Worm (Caenorhabditis elegans): ENCODE results near the gene jip-1.
A peak's percentile ranks its signal among the peaks of the same experiment; 100 is the strongest.

The jip-1 gene

DNA sequence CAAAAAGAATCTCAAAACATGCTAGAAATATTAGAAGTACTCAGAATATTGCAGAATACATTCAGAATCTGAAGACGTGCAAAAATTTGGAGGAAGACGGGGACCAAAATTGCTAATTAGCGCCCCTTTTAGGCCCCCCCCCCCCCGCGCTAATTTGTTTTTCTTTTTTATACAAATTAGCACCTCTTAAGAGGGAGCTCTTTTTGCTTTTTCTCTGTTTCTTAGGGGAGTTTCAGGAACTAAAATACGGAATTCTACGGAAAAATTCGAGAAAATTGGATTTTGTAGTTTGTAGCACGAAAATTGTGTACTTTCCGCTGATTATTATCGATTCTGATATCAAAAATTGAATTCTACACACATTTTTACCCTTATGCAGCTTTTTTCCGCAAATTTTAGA lies 25.2 kb upstream of the jip-1 start, which contains the start of gene glb-31:
glb-31 (minus strand) TSS at position 101 of the 400 bp plus-strand sequence.
- no peak for TF ChIP-seq ceh-13 (GFP tag; optimal IDR thresholded peaks at IDR 0.05)
- TF ChIP-seq ama-1 (optimal IDR thresholded peaks at IDR 0.05) = no peak
- no peak for TF ChIP-seq hmg-4 (GFP tag; optimal IDR thresholded peaks at IDR 0.05)
- no peak for TF ChIP-seq ets-7 (tag; optimal IDR thresholded peaks at IDR 0.05)
- no peak for TF ChIP-seq flt-1 (GFP tag; IDR thresholded peaks at IDR 0.05)
- TF ChIP-seq ceh-36 (tag; optimal IDR thresholded peaks at IDR 0.05) = no peak
- TF ChIP-seq B0310.2 (tag; optimal IDR thresholded peaks at IDR 0.05) = no peak
- no peak for TF ChIP-seq pes-1 (GFP tag; IDR thresholded peaks at IDR 0.05)

DNA sequence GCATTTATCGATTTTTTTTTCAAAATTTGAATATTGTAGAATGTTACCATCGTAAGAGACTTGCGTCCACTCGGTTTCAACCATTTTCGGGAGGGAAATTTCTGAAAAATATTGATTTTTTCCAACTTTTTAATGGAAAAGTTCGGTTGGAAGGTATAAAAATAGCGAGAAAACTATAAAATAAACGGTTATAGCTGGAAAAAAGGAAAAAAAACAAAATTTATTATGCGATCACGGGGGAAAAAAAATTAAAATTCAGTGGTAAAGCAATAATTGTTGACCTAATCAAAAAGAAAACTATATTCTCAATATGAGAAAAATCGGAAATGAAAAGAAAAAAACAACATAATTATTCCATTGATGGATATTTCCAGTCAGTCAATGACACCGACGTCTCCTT lies 20.8 kb upstream of the jip-1 start, which contains the start of gene emc-2:
emc-2 (minus strand) TSS at position 101 of the 400 bp plus-strand sequence.
- TF ChIP-seq ama-1 (optimal IDR thresholded peaks at IDR 0.05) (no peak), flt-1 (GFP tag; IDR thresholded peaks at IDR 0.05) (no peak), pes-1 (GFP tag; IDR thresholded peaks at IDR 0.05) (no peak), tra-4 (tag; optimal IDR thresholded peaks at IDR 0.05) (no peak), tbx-37 (GFP tag; conservative IDR thresholded peaks at IDR 0.05) (no peak), scrt-1 (GFP tag; IDR thresholded peaks at IDR 0.05) (no peak), hnd-1 (tag; optimal IDR thresholded peaks at IDR 0.05) (no peak), hmbx-1 (tag; optimal IDR thresholded peaks at IDR 0.05) (no peak), ets-7 (tag; optimal IDR thresholded peaks at IDR 0.05) (no peak), F13C5.2 (tag; optimal IDR thresholded peaks at IDR 0.05) (no peak), B0310.2 (tag; optimal IDR thresholded peaks at IDR 0.05) (no peak), ceh-36 (tag; optimal IDR thresholded peaks at IDR 0.05) (no peak), sea-1 (GFP tag; conservative IDR thresholded peaks at IDR 0.05) (no peak), hmg-4 (GFP tag; optimal IDR thresholded peaks at IDR 0.05) (no peak), ceh-13 (GFP tag; optimal IDR thresholded peaks at IDR 0.05) (no peak), aly-1 (tag; optimal IDR thresholded peaks at IDR 0.05) (no peak), tbx-11 (GFP tag; IDR thresholded peaks at IDR 0.05) (no peak)

- TF ChIP-seq ama-1 (optimal IDR thresholded peaks at IDR 0.05) (no peak), ceh-13 (GFP tag; optimal IDR thresholded peaks at IDR 0.05) (no peak), tbx-37 (GFP tag; conservative IDR thresholded peaks at IDR 0.05) (no peak), hmbx-1 (tag; optimal IDR thresholded peaks at IDR 0.05) (no peak), ceh-36 (tag; optimal IDR thresholded peaks at IDR 0.05) (no peak), sea-1 (GFP tag; conservative IDR thresholded peaks at IDR 0.05) (no peak), ets-7 (tag; optimal IDR thresholded peaks at IDR 0.05) (no peak), pes-1 (GFP tag; IDR thresholded peaks at IDR 0.05) (no peak), tra-4 (tag; optimal IDR thresholded peaks at IDR 0.05) (no peak), tbx-11 (GFP tag; IDR thresholded peaks at IDR 0.05) (no peak), hnd-1 (tag; optimal IDR thresholded peaks at IDR 0.05) (no peak), B0310.2 (tag; optimal IDR thresholded peaks at IDR 0.05) (no peak), aly-1 (tag; optimal IDR thresholded peaks at IDR 0.05) (no peak), flt-1 (GFP tag; IDR thresholded peaks at IDR 0.05) (no peak), F13C5.2 (tag; optimal IDR thresholded peaks at IDR 0.05) (no peak), scrt-1 (GFP tag; IDR thresholded peaks at IDR 0.05) (no peak), hmg-4 (GFP tag; optimal IDR thresholded peaks at IDR 0.05) (no peak)
These were observed 20.2 kb upstream of the jip-1 start for ce11 chrII:1306550-1306949.

DNA sequence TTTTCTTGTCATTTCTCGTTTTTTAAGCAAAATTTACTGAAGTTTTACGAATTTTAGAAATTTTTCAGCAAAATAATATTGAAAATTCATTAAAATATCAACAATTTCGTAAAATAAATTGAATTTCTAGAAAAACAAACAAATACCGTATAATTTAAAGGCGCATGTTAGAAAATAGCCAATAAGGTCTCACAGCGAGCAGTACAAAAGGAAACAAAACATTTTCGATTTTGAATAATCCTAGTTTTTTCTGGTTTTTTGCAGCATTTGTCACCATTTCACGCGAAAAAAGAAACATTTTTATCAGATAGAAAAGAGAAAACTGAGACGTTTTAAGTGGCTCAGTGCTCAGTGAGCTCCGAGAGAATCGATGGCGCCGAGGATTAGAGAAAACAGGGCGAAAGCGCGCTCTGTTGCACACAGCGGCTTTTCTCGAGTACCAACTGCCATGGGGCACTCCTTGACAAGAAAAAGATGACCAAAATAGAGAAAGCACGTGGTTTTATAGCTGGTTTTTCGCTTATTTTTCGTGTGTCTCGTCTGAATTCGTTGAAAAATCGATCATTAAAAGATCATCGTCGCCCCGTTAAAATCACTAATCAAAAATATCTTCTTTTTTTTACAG lies 16.8 kb upstream of the jip-1 start, which contains the start of the genes alh-6 and fcho-1:
alh-6 (minus strand) TSS at position 242 of the 625 bp plus-strand sequence.
fcho-1 (plus strand) TSS at position 624 of the 625 bp plus-strand sequence.
- TF ChIP-seq tbx-11 (GFP tag; IDR thresholded peaks at IDR 0.05) (no peak), hmg-4 (GFP tag; optimal IDR thresholded peaks at IDR 0.05) (no peak), pes-1 (GFP tag; IDR thresholded peaks at IDR 0.05) (no peak), scrt-1 (GFP tag; IDR thresholded peaks at IDR 0.05) (no peak), B0310.2 (tag; optimal IDR thresholded peaks at IDR 0.05) (no peak), flt-1 (GFP tag; IDR thresholded peaks at IDR 0.05) (no peak), aly-1 (tag; optimal IDR thresholded peaks at IDR 0.05) (no peak), tbx-37 (GFP tag; conservative IDR thresholded peaks at IDR 0.05) (no peak), ets-7 (tag; optimal IDR thresholded peaks at IDR 0.05) (no peak), F13C5.2 (tag; optimal IDR thresholded peaks at IDR 0.05) (no peak), ceh-36 (tag; optimal IDR thresholded peaks at IDR 0.05) (no peak)

DNA sequence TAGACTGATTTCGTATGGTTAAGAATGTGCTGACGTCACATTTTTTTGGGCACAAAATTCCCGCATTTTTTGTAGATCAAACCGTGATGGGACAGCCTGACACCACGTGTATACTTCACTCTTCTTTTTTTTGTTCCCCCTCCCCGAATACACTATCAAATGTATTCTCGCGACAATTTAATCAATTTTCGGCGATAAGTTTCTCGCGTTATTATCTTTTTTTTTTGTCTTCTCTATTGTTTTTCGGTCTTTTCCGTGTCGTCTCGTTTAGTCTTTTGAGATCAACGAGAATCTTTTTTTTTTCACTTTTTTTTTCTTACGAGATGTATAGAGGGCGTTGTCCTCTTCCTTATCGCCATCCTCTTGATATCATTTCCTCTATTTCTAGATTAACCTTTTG lies 11.5 kb upstream of the jip-1 start:
- no peak for TF ChIP-seq aly-1 (tag; optimal IDR thresholded peaks at IDR 0.05)
- no peak for TF ChIP-seq sea-1 (GFP tag; conservative IDR thresholded peaks at IDR 0.05)
- TF ChIP-seq hnd-1 (tag; optimal IDR thresholded peaks at IDR 0.05) = no peak
- TF ChIP-seq flt-1 (GFP tag; IDR thresholded peaks at IDR 0.05) = no peak
- no peak for TF ChIP-seq pes-1 (GFP tag; IDR thresholded peaks at IDR 0.05)
- no peak for TF ChIP-seq ceh-36 (tag; optimal IDR thresholded peaks at IDR 0.05)
- TF ChIP-seq ets-7 (tag; optimal IDR thresholded peaks at IDR 0.05) = no peak
- TF ChIP-seq ceh-13 (GFP tag; optimal IDR thresholded peaks at IDR 0.05) = no peak
- TF ChIP-seq tra-4 (tag; optimal IDR thresholded peaks at IDR 0.05) = no peak
- no peak for TF ChIP-seq hmbx-1 (tag; optimal IDR thresholded peaks at IDR 0.05)
- no peak for TF ChIP-seq tbx-37 (GFP tag; conservative IDR thresholded peaks at IDR 0.05)
- TF ChIP-seq hmg-4 (GFP tag; optimal IDR thresholded peaks at IDR 0.05) = no peak
- no peak for TF ChIP-seq ama-1 (optimal IDR thresholded peaks at IDR 0.05)
- TF ChIP-seq tbx-11 (GFP tag; IDR thresholded peaks at IDR 0.05) = no peak

ce11 chrII:1320412-1320811 lies 6.4 kb upstream of the jip-1 start:
- TF ChIP-seq ets-7 (tag; optimal IDR thresholded peaks at IDR 0.05) (no peak), ceh-13 (GFP tag; optimal IDR thresholded peaks at IDR 0.05) (peak; percentile 23), ceh-36 (tag; optimal IDR thresholded peaks at IDR 0.05) (peak; percentile 49), ama-1 (optimal IDR thresholded peaks at IDR 0.05) (peak; percentile 77), hmg-4 (GFP tag; optimal IDR thresholded peaks at IDR 0.05) (peak; percentile 81), aly-1 (tag; optimal IDR thresholded peaks at IDR 0.05) (no peak), sea-1 (GFP tag; conservative IDR thresholded peaks at IDR 0.05) (0 out of 2 replicates have a peak, but pooled peaks have one; percentile 48), flt-1 (GFP tag; IDR thresholded peaks at IDR 0.05) (peak; percentile 64), hnd-1 (tag; optimal IDR thresholded peaks at IDR 0.05) (peak; percentile 5), tbx-11 (GFP tag; IDR thresholded peaks at IDR 0.05) (0 out of 2 replicates have a peak, but pooled peaks have one; percentile 13), tra-4 (tag; optimal IDR thresholded peaks at IDR 0.05) (peak; percentile 38), F13C5.2 (tag; optimal IDR thresholded peaks at IDR 0.05) (peak; percentile 90), pes-1 (GFP tag; IDR thresholded peaks at IDR 0.05) (peak; percentile 72), hmbx-1 (tag; optimal IDR thresholded peaks at IDR 0.05) (peak; percentile 42), tbx-37 (GFP tag; conservative IDR thresholded peaks at IDR 0.05) (0 out of 2 replicates have a peak, but pooled peaks have one; percentile 17), scrt-1 (GFP tag; IDR thresholded peaks at IDR 0.05) (no peak), B0310.2 (tag; optimal IDR thresholded peaks at IDR 0.05) (peak; percentile 52)

Data from whole organism, early embryonic.